Fruit fly (Drosophila melanogaster): ENCODE results near the gene Mipp1.

Gene Mipp1

DNA sequence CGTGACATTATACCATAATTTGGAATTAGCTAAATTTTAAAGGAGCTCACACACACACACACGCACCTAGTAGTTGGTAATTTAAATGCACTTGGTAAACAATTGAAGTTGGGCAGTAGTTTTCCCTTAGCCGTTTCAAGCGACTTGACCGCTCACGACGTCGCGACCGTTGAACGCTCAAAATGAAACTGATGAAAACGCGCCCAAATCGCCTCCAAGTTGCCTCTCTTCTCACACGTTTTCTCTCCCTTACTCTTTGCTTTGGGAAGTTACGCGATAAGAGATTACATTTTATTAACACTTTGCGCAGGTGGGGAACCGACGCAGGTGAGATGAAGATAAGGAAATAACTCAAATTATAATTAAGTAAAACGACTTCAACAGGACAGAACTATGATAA, 926 bp downstream of the Mipp1 start (continued):
- no peak for TF ChIP-seq CG12659 (GFP tag; optimal IDR thresholded peaks at IDR 0.05)
- TF ChIP-seq tx (GFP tag; optimal IDR thresholded peaks at IDR 0.05), result no peak
- TF ChIP-seq E2f1 (GFP tag; IDR thresholded peaks at IDR 0.05), result no peak
- TF ChIP-seq CG6791 (GFP tag; IDR thresholded peaks at IDR 0.05; ENCODE audit: partially characterized antibody), result 0 out of 3 replicates have a peak, but pooled peaks have one; percentile 6
- TF ChIP-seq CG6854 (GFP tag; optimal IDR thresholded peaks at IDR 0.05), result no peak
- no peak for TF ChIP-seq dmrt99B (tag; optimal IDR thresholded peaks at IDR 0.05)
- no peak for TF ChIP-seq kah (GFP tag; optimal IDR thresholded peaks at IDR 0.05)
- no peak for TF ChIP-seq pnt (GFP tag; optimal IDR thresholded peaks at IDR 0.05)
- TF ChIP-seq Lhr (GFP tag; optimal IDR thresholded peaks at IDR 0.05), result no peak
- TF ChIP-seq br (optimal IDR thresholded peaks at IDR 0.05), result no peak
- peak; percentile 9 for TF ChIP-seq CG17568 (GFP tag; optimal IDR thresholded peaks at IDR 0.05)
- TF ChIP-seq klu (GFP tag; IDR thresholded peaks at IDR 0.05), result no peak
- TF ChIP-seq hth (optimal IDR thresholded peaks at IDR 0.05), result no peak
- no peak for TF ChIP-seq ind (GFP tag; optimal IDR thresholded peaks at IDR 0.05)
- no peak for TF ChIP-seq CG31388 (GFP tag; optimal IDR thresholded peaks at IDR 0.05)
- no peak; the same call in 2 of the 3 replicates for TF ChIP-seq row (GFP tag; IDR thresholded peaks at IDR 0.05)
- TF ChIP-seq org-1 (GFP tag; optimal IDR thresholded peaks at IDR 0.05), result no peak
- no peak for TF ChIP-seq chn (GFP tag; optimal IDR thresholded peaks at IDR 0.05)
- no peak for TF ChIP-seq Atf3 (GFP tag; optimal IDR thresholded peaks at IDR 0.05)
- TF ChIP-seq CkIIα-i1 (GFP tag; IDR thresholded peaks at IDR 0.05), result no peak
- peak; percentile 39; the same call in 1 of the 2 replicates for TF ChIP-seq Atf6 (GFP tag; IDR thresholded peaks at IDR 0.05)
- no peak for TF ChIP-seq Nf-YB (GFP tag; optimal IDR thresholded peaks at IDR 0.05)
- TF ChIP-seq bab2 (GFP tag; optimal IDR thresholded peaks at IDR 0.05), result no peak
- no peak for TF ChIP-seq Max (GFP tag; optimal IDR thresholded peaks at IDR 0.05)
- TF ChIP-seq stwl (tag; optimal IDR thresholded peaks at IDR 0.05), result peak; percentile 15
- TF ChIP-seq slp2 (GFP tag; optimal IDR thresholded peaks at IDR 0.05), result no peak
- TF ChIP-seq CG14667 (GFP tag; IDR thresholded peaks at IDR 0.05), result no peak
- no peak for TF ChIP-seq pho (GFP tag; optimal IDR thresholded peaks at IDR 0.05)
- TF ChIP-seq gcm (GFP tag; optimal IDR thresholded peaks at IDR 0.05), result no peak
- peak; percentile 92 for TF ChIP-seq grn (GFP tag; optimal IDR thresholded peaks at IDR 0.05)
- TF ChIP-seq lab (GFP tag; optimal IDR thresholded peaks at IDR 0.05), result peak; percentile 55
- no peak for TF ChIP-seq Doc3 (GFP tag; IDR thresholded peaks at IDR 0.05; ENCODE audit: partially characterized antibody)
- TF ChIP-seq CG18011 (GFP tag; optimal IDR thresholded peaks at IDR 0.05), result no peak
- TF ChIP-seq Fer3 (tag; optimal IDR thresholded peaks at IDR 0.05), result no peak
- no peak for TF ChIP-seq seq (GFP tag; IDR thresholded peaks at IDR 0.05)
- no peak for TF ChIP-seq gsb-n (tag; optimal IDR thresholded peaks at IDR 0.05)
- no peak for TF ChIP-seq emc (GFP tag; optimal IDR thresholded peaks at IDR 0.05)
- peak; percentile 12 for TF ChIP-seq CG10543 (GFP tag; optimal IDR thresholded peaks at IDR 0.05)
- no peak for TF ChIP-seq pfk (GFP tag; optimal IDR thresholded peaks at IDR 0.05)
- TF ChIP-seq ttk (GFP tag; IDR thresholded peaks at IDR 0.05), result no peak
- TF ChIP-seq sc (optimal IDR thresholded peaks at IDR 0.05), result no peak
- TF ChIP-seq sc (GFP tag; optimal IDR thresholded peaks at IDR 0.05), result no peak
- TF ChIP-seq Nf-YC (tag; optimal IDR thresholded peaks at IDR 0.05), result peak; percentile 1
- no peak for TF ChIP-seq CG13424 (tag; optimal IDR thresholded peaks at IDR 0.05)
- no peak for TF ChIP-seq CG9609 (GFP tag; optimal IDR thresholded peaks at IDR 0.05)
- no peak for TF ChIP-seq Hr78 (GFP tag; optimal IDR thresholded peaks at IDR 0.05)
- no peak for TF ChIP-seq CG11696 (GFP tag; IDR thresholded peaks at IDR 0.05)
- TF ChIP-seq ci (GFP tag; IDR thresholded peaks at IDR 0.05), result peak; percentile 71; the same call in 2 of the 3 replicates
- TF ChIP-seq cad (GFP tag; optimal IDR thresholded peaks at IDR 0.05), result no peak
- no peak for TF ChIP-seq CG34224 (GFP tag; IDR thresholded peaks at IDR 0.05; ENCODE audit: partially characterized antibody)
- no peak for TF ChIP-seq repo (GFP tag; optimal IDR thresholded peaks at IDR 0.05)
- no peak for TF ChIP-seq CG7963 (GFP tag; IDR thresholded peaks at IDR 0.05; ENCODE audit: partially characterized antibody)
